Fruit fly (Drosophila melanogaster): ENCODE measurements around the gene CG34293.

The CG34293 gene

dm6 chr3R:27118346-27118745, 47.0 kb downstream of the CG34293 start, which contains the start of gene CG5882:
Gene CG5882, plus strand, starts transcription at chr3R:27118646.
- TF ChIP-seq insv (optimal IDR thresholded peaks at IDR 0.05) (no peak), ttk (optimal IDR thresholded peaks at IDR 0.05) (no peak), Sin3A (optimal IDR thresholded peaks at IDR 0.05) (no peak), Myc (optimal IDR thresholded peaks at IDR 0.05) (no peak), h (optimal IDR thresholded peaks at IDR 0.05) (no peak), psq (optimal IDR thresholded peaks at IDR 0.05) (no peak)

- TF ChIP-seq Myc (optimal IDR thresholded peaks at IDR 0.05) = no peak
- TF ChIP-seq psq (optimal IDR thresholded peaks at IDR 0.05) = no peak
- no peak for TF ChIP-seq Sin3A (optimal IDR thresholded peaks at IDR 0.05)
- TF ChIP-seq ttk (optimal IDR thresholded peaks at IDR 0.05) = no peak
- TF ChIP-seq insv (optimal IDR thresholded peaks at IDR 0.05) = no peak
- no peak for TF ChIP-seq h (optimal IDR thresholded peaks at IDR 0.05)
These were observed 48.8 kb downstream of the CG34293 start, which contains the start of the genes CG6066 and CG5880 for dm6 chr3R:27116465-27117092. Gene CG6066, minus strand, starts transcription at chr3R:27116707. Gene CG5880, plus strand, starts transcription at chr3R:27116745.
